Fruit fly (Drosophila melanogaster) whole organism, wandering third instar larva: ENCODE results near the gene CG42512.

Source experiments
- Abd-B ChIP-seq: fragments of >200 bp; optimal IDR thresholded peaks from 2 replicates; lab custom pipeline; 2017; ENCODE audit warnings: missing biosample characterization, missing genetic modification characterization
- CG32264 ChIP-seq: fragments of 200-800 bp; sonication (Bioruptor generic); optimal IDR thresholded peaks from 2 replicates; lab custom pipeline; 2016; ENCODE audit warnings: missing biosample characterization, missing genetic modification characterization
- CG9705 ChIP-seq: fragments of 200-800 bp; sonication (Bioruptor generic); optimal IDR thresholded peaks from 2 replicates; lab custom pipeline; 2018; ENCODE audit warnings: missing biosample characterization, mild to moderate bottlenecking, missing genetic modification characterization
- CrebA ChIP-seq: fragments of 200-800 bp; sonication (Bioruptor generic); optimal IDR thresholded peaks from 2 replicates; lab custom pipeline; 2016; ENCODE audit warnings: missing biosample characterization, mild to moderate bottlenecking, missing genetic modification characterization, borderline replicate concordance
- Dfd ChIP-seq: fragments of >200 bp; optimal IDR thresholded peaks from 2 replicates; lab custom pipeline; 2017; ENCODE audit warnings: missing biosample characterization, missing genetic modification characterization
- Dif ChIP-seq: fragments of 200-275, 200-300 bp; sonication (Bioruptor generic); optimal IDR thresholded peaks from 2 replicates; lab custom pipeline; 2018; ENCODE audit warnings: missing biosample characterization, missing genetic modification characterization; ENCODE audit not compliant: partially characterized antibody
- GATAd ChIP-seq: sonication (Bioruptor generic); optimal IDR thresholded peaks from 2 replicates; lab custom pipeline; 2016; ENCODE audit warnings: missing biosample characterization, missing genetic modification characterization
- HLH106 ChIP-seq: fragments of 200-800 bp; optimal IDR thresholded peaks from 3 replicates; lab custom pipeline; 2019; ENCODE audit warnings: missing biosample characterization, mild to moderate bottlenecking, missing genetic modification characterization, moderate library complexity
- Hnf4 ChIP-seq: fragments of 200-800 bp; sonication (Bioruptor generic); optimal IDR thresholded peaks from 2 replicates; lab custom pipeline; 2016; ENCODE audit warnings: missing biosample characterization, mild to moderate bottlenecking, missing genetic modification characterization
- Hr78 ChIP-seq: fragments of >200 bp; optimal IDR thresholded peaks from 2 replicates; lab custom pipeline; 2017; ENCODE audit warnings: missing biosample characterization, missing genetic modification characterization
- Hr83 ChIP-seq: fragments of 200-300 bp; sonication (Bioruptor generic); optimal IDR thresholded peaks from 2 replicates; lab custom pipeline; 2016; ENCODE audit warnings: missing biosample characterization, mild to moderate bottlenecking, missing genetic modification characterization, moderate library complexity; ENCODE audit not compliant: poor library complexity, severe bottlenecking
- Jra ChIP-seq: sonication (Bioruptor generic); optimal IDR thresholded peaks from 2 replicates; lab custom pipeline; 2016; ENCODE audit warnings: missing biosample characterization, missing genetic modification characterization
- Mio ChIP-seq: sonication (Bioruptor generic); optimal IDR thresholded peaks from 2 replicates; lab custom pipeline; 2016; ENCODE audit warnings: missing biosample characterization, missing genetic modification characterization
- Myc ChIP-seq: fragments of >200 bp; optimal IDR thresholded peaks from 2 replicates; lab custom pipeline; 2017
- N ChIP-seq: fragments of >200 bp; optimal IDR thresholded peaks from 2 replicates; lab custom pipeline; 2018; ENCODE audit warnings: missing biosample characterization, missing external identifiers, missing genetic modification characterization
- OdsH ChIP-seq: fragments of 200-800 bp; sonication (Bioruptor generic); optimal IDR thresholded peaks from 2 replicates; lab custom pipeline; 2016; ENCODE audit warnings: missing biosample characterization, mild to moderate bottlenecking, missing genetic modification characterization
- Rel ChIP-seq, 2 experiments: fragments of 200-800 bp; sonication (Bioruptor generic) in 1 of 2; optimal IDR thresholded peaks; 2 replicates in 1 of 2; 3 replicates in 1 of 2; lab custom pipeline; 2016 to 2019; ENCODE audit warnings: mild to moderate bottlenecking in 2 of 2, missing biosample characterization in 2 of 2, missing genetic modification characterization in 2 of 2, moderate library complexity in 1 of 2
- Sp1 ChIP-seq: fragments of 200-800 bp; sonication (Bioruptor generic); optimal IDR thresholded peaks from 3 replicates; lab custom pipeline; 2019; ENCODE audit warnings: missing biosample characterization, mild to moderate bottlenecking, missing genetic modification characterization, moderate library complexity
- Vsx2 ChIP-seq: fragments of 200-300, 225-300 bp; sonication (Bioruptor generic); optimal IDR thresholded peaks from 2 replicates; lab custom pipeline; 2018; ENCODE audit warnings: missing biosample characterization, missing genetic modification characterization; ENCODE audit not compliant: partially characterized antibody
- br ChIP-seq: fragments of 200-800 bp; sonication (Bioruptor generic); optimal IDR thresholded peaks from 2 replicates; lab custom pipeline; 2016; ENCODE audit warnings: missing biosample characterization, missing genetic modification characterization
- brk ChIP-seq: fragments of 200-800 bp; sonication (Bioruptor generic); optimal IDR thresholded peaks from 2 replicates; lab custom pipeline; 2016; ENCODE audit warnings: missing biosample characterization, mild to moderate bottlenecking, missing genetic modification characterization
- dl ChIP-seq, 2 experiments: fragments of 175-275, 200-275 bp in 1 of 2; fragments of 200-275 bp in 1 of 2; sonication (Bioruptor generic); optimal IDR thresholded peaks; lab custom pipeline; 2018; ENCODE audit warnings: mild to moderate bottlenecking in 2 of 2, missing biosample characterization in 2 of 2, missing genetic modification characterization in 2 of 2, moderate library complexity in 2 of 2; ENCODE audit not compliant: partially characterized antibody in 2 of 2, insufficient read depth in 1 of 2
- dmrt93B ChIP-seq: fragments of 200-800 bp; sonication (Bioruptor generic); optimal IDR thresholded peaks from 2 replicates; lab custom pipeline; 2018; ENCODE audit warnings: missing biosample characterization, mild to moderate bottlenecking, missing genetic modification characterization
- dsf ChIP-seq: sonication (Bioruptor generic); optimal IDR thresholded peaks from 2 replicates; lab custom pipeline; 2016; ENCODE audit warnings: missing biosample characterization, missing genetic modification characterization, borderline replicate concordance
- ey ChIP-seq: fragments of 200-800 bp; sonication (Bioruptor generic); optimal IDR thresholded peaks from 2 replicates; lab custom pipeline; 2016; ENCODE audit warnings: missing biosample characterization, missing genetic modification characterization
- foxo ChIP-seq, 2 experiments: fragments of 200-800 bp; sonication (Bioruptor generic); optimal IDR thresholded peaks; 2 replicates in 1 of 2; 3 replicates in 1 of 2; lab custom pipeline; 2016 to 2017; ENCODE audit warnings: missing biosample characterization in 2 of 2, missing genetic modification characterization in 2 of 2
- fru ChIP-seq: fragments of 200-800 bp; sonication (Bioruptor generic); optimal IDR thresholded peaks from 3 replicates; lab custom pipeline; 2016; ENCODE audit warnings: missing biosample characterization, mild to moderate bottlenecking, missing genetic modification characterization
- h ChIP-seq: fragments of 200-800 bp; sonication (Bioruptor generic); optimal IDR thresholded peaks from 3 replicates; lab custom pipeline; 2016; ENCODE audit warnings: missing biosample characterization, mild to moderate bottlenecking, missing genetic modification characterization
- jim ChIP-seq: fragments of 175-275, 200-325 bp; sonication (Bioruptor generic); optimal IDR thresholded peaks from 2 replicates; lab custom pipeline; 2016; ENCODE audit warnings: missing biosample characterization, mild to moderate bottlenecking, missing genetic modification characterization
- pan ChIP-seq: fragments of >200 bp; optimal IDR thresholded peaks from 2 replicates; lab custom pipeline; 2017
- psq ChIP-seq: fragments of 200-800 bp; sonication (Bioruptor generic); optimal IDR thresholded peaks from 3 replicates; lab custom pipeline; 2017; ENCODE audit warnings: missing biosample characterization, mild to moderate bottlenecking, missing genetic modification characterization, moderate library complexity
- rgr ChIP-seq: fragments of 200-800 bp; sonication (Bioruptor generic); optimal IDR thresholded peaks from 3 replicates; lab custom pipeline; 2016; ENCODE audit warnings: missing biosample characterization, mild to moderate bottlenecking, missing genetic modification characterization
- sage ChIP-seq: fragments of 200-800 bp; sonication (Bioruptor generic); optimal IDR thresholded peaks from 2 replicates; lab custom pipeline; 2016; ENCODE audit warnings: missing biosample characterization, mild to moderate bottlenecking, missing genetic modification characterization
- sv ChIP-seq: fragments of 200-800 bp; sonication (Bioruptor generic); optimal IDR thresholded peaks from 3 replicates; lab custom pipeline; 2016; ENCODE audit warnings: missing biosample characterization, missing genetic modification characterization
- tai ChIP-seq: sonication (Bioruptor generic); optimal IDR thresholded peaks from 2 replicates; lab custom pipeline; 2016; ENCODE audit warnings: missing biosample characterization, missing genetic modification characterization
- usp ChIP-seq: fragments of >200 bp; optimal IDR thresholded peaks from 2 replicates; lab custom pipeline; 2017; ENCODE audit warnings: missing biosample characterization, missing genetic modification characterization
- woc ChIP-seq: sonication (Bioruptor generic); optimal IDR thresholded peaks from 2 replicates; lab custom pipeline; 2016; ENCODE audit warnings: missing biosample characterization, mild to moderate bottlenecking, missing genetic modification characterization

Gene CG42512

DNA sequence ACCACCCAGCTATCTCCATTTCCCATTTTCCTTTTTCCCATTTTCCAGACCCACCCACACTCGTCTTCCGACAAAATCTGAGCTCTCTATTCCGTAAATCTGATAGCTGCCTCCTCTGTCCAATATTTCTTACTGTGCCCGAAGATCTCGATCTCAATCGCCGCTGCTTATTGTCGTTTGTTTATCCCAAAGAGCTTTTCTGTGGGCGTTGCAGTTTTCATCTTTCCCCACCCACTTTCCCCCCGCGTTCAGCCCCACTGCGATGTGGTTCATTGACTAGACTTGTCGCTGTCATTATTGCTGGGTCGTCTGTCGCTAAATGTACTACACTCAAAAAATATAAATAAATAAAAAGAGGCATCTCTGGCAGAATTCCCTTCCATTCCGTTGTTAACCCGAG, 38.2 kb downstream of the CG42512 start:
- TF ChIP-seq Hr83 (GFP tag; lab: Kevin White, UChicago) (no peak), jim (no peak), sage (GFP tag; lab: Kevin White, UChicago) (no peak)
- TF ChIP-seq, all 38 proteins: peak for 0

DNA sequence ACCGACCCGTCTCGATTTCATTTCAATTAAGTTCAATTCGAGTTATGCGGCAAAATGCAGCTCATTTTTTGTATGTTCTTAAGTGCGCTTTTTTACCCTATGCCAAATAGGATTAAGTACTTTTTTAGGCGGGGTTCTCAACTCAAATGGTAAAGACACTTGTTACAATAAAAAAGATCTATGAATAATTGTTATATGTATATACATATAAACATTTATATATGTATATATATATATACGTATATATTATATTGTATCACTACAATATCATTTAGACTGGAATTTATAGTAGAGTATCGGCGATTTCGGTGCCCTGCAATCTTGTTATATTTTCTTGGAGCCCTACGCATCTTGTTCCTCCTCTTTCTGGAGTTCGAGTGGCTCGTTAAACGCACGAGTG, 38.8 kb downstream of the CG42512 start:
- TF ChIP-seq dsf (GFP tag; lab: Kevin White, UChicago) (no peak), CG32264 (GFP tag; lab: Kevin White, UChicago) (no peak), Hr78 (GFP tag; lab: Kevin White, UChicago) (no peak), sage (GFP tag; lab: Kevin White, UChicago) (no peak), Vsx2 (GFP tag; lab: Kevin White, UChicago) (no peak), Sp1 (GFP tag; lab: Kevin White, UChicago) (no peak), tai (GFP tag; lab: Kevin White, UChicago) (no peak), br (GFP tag; lab: Kevin White, UChicago) (no peak), dl (GFP tag; optimal IDR thresholded peaks at IDR 0.05; lab: Kevin White, UChicago; ENCODE audit: insufficient read depth in 1 of 2, partially characterized antibody in 2 of 2) (no peak), GATAd (GFP tag; lab: Kevin White, UChicago) (no peak), Rel (GFP tag; optimal IDR thresholded peaks at IDR 0.05; lab: Kevin White, UChicago) (no peak), Rel (tag; optimal IDR thresholded peaks at IDR 0.05; lab: Kevin White, UChicago) (no peak), foxo (GFP tag; optimal IDR thresholded peaks at IDR 0.05; lab: Kevin White, UChicago) (no peak), HLH106 (tag; lab: Kevin White, UChicago) (no peak), Hnf4 (GFP tag; lab: Kevin White, UChicago) (no peak)

DNA sequence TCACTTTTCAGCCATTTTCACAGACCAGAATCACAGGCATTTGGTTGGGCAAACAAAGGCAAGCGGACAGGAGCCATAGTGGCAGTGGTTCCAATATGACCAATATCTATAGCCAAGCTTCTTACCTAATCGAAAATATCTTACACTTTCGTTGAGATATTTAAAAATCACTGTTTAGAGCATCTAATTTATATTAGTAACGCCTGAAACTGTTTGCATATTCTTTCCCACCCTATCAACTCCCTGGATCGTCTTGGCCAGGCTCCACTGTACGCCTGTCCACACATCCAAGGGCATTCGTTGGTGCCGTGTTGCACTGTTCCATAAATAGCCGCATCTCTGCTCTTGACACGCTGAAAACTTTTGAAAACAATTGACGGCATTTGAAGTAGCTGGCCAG, 39.3 kb downstream of the CG42512 start:
- no peak for TF ChIP-seq Abd-B (GFP tag; lab: Kevin White, UChicago)
- no peak for TF ChIP-seq dmrt93B (GFP tag; lab: Kevin White, UChicago)
- TF ChIP-seq sage (GFP tag; lab: Kevin White, UChicago), result no peak
- no peak for TF ChIP-seq CG9705 (GFP tag; lab: Kevin White, UChicago)
- no peak for TF ChIP-seq jim
- no peak for TF ChIP-seq fru (GFP tag; lab: Kevin White, UChicago)
- no peak for TF ChIP-seq br (GFP tag; lab: Kevin White, UChicago)
- no peak for TF ChIP-seq tai (GFP tag; lab: Kevin White, UChicago)
- TF ChIP-seq GATAd (GFP tag; lab: Kevin White, UChicago), result no peak
- no peak for TF ChIP-seq dsf (GFP tag; lab: Kevin White, UChicago)
- TF ChIP-seq OdsH (GFP tag; lab: Kevin White, UChicago), result no peak
- TF ChIP-seq Jra, result no peak
- no peak for TF ChIP-seq CrebA (GFP tag; lab: Kevin White, UChicago)
- TF ChIP-seq usp (GFP tag; lab: Kevin White, UChicago), result no peak
- no peak for TF ChIP-seq CG32264 (GFP tag; lab: Kevin White, UChicago)
- TF ChIP-seq Dif (GFP tag; lab: Kevin White, UChicago), result no peak
- TF ChIP-seq Mio, result no peak
- no peak for TF ChIP-seq h (GFP tag; lab: Kevin White, UChicago)

DNA sequence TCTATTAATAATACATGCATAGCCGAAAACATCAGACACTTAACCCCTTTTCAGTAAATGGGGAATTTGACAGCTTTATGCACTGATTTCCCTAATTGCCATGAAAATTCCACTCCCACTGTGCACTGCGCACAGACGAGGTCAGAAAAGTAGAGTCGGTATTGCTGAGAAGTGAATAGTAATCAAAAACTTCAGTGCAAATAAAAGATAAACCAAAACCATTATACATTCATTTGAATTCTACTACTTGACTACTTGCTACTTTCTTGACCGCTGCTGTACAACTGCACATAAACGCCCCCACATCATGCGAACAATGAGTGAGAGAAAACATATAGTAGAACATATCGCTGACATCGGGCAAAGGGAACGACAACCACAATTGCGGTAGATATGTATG, 40.3 kb downstream of the CG42512 start:
- TF ChIP-seq GATAd (GFP tag; lab: Kevin White, UChicago), result no peak
- TF ChIP-seq Dfd (GFP tag; lab: Kevin White, UChicago), result no peak
- no peak for TF ChIP-seq N (GFP tag; lab: Kevin White, UChicago)
- TF ChIP-seq fru (GFP tag; lab: Kevin White, UChicago), result peak; percentile 59
- TF ChIP-seq Sp1 (GFP tag; lab: Kevin White, UChicago), result peak; percentile 20
- TF ChIP-seq dl (GFP tag; optimal IDR thresholded peaks at IDR 0.05; lab: Kevin White, UChicago; ENCODE audit: insufficient read depth in 1 of 2, partially characterized antibody in 2 of 2), result no peak
- TF ChIP-seq sv, result peak; percentile 57
- no peak for TF ChIP-seq pan (lab: Kevin White, UChicago)
- TF ChIP-seq jim, result no peak
- TF ChIP-seq dmrt93B (GFP tag; lab: Kevin White, UChicago), result peak; percentile 28
- TF ChIP-seq HLH106 (tag; lab: Kevin White, UChicago), result peak; percentile 61
- TF ChIP-seq sage (GFP tag; lab: Kevin White, UChicago), result no peak
- TF ChIP-seq woc (GFP tag; lab: Kevin White, UChicago), result peak; percentile 7
- TF ChIP-seq Dif (GFP tag; lab: Kevin White, UChicago), result no peak
- TF ChIP-seq Hnf4 (GFP tag; lab: Kevin White, UChicago), result peak; percentile 38
- TF ChIP-seq rgr (GFP tag; lab: Kevin White, UChicago), result peak; percentile 74
- no peak for TF ChIP-seq Vsx2 (GFP tag; lab: Kevin White, UChicago)
- TF ChIP-seq Hr78 (GFP tag; lab: Kevin White, UChicago), result no peak
- TF ChIP-seq dsf (GFP tag; lab: Kevin White, UChicago), result no peak
- TF ChIP-seq Mio, result no peak
- no peak for TF ChIP-seq brk (GFP tag; lab: Kevin White, UChicago)
- TF ChIP-seq ey (GFP tag; lab: Kevin White, UChicago), result peak; percentile 61
- no peak for TF ChIP-seq Hr83 (GFP tag; lab: Kevin White, UChicago)
- no peak for TF ChIP-seq usp (GFP tag; lab: Kevin White, UChicago)
- TF ChIP-seq CrebA (GFP tag; lab: Kevin White, UChicago), result no peak
- no peak for TF ChIP-seq Rel (GFP tag; optimal IDR thresholded peaks at IDR 0.05; lab: Kevin White, UChicago)
- no peak for TF ChIP-seq Rel (tag; optimal IDR thresholded peaks at IDR 0.05; lab: Kevin White, UChicago)
- peak; percentile 49 for TF ChIP-seq br (GFP tag; lab: Kevin White, UChicago)
- TF ChIP-seq CG32264 (GFP tag; lab: Kevin White, UChicago), result no peak
- TF ChIP-seq foxo (GFP tag; optimal IDR thresholded peaks at IDR 0.05; lab: Kevin White, UChicago), result peak in 1 of 2 experiments; percentile 67
- peak; percentile 68 for TF ChIP-seq h (GFP tag; lab: Kevin White, UChicago)
- no peak for TF ChIP-seq Myc (lab: Kevin White, UChicago)
- peak; percentile 54 for TF ChIP-seq OdsH (GFP tag; lab: Kevin White, UChicago)
- peak; percentile 2 for TF ChIP-seq CG9705 (GFP tag; lab: Kevin White, UChicago)
- TF ChIP-seq tai (GFP tag; lab: Kevin White, UChicago), result no peak
- peak; percentile 24 for TF ChIP-seq psq (GFP tag; lab: Kevin White, UChicago)
